Worm (Caenorhabditis elegans) whole organism, late embryonic: ENCODE measurements around the gene bcat-1.
A peak's percentile ranks its signal among the peaks of the same experiment; 100 is the strongest.

ENCODE experiments used
- C08G9.2 ChIP-seq: sonication (generic microtip); optimal IDR thresholded peaks from 2 replicates; lab custom pipeline; 2016; ENCODE audit warnings: mild to moderate bottlenecking, missing genetic modification characterization, moderate library complexity, missing compliant biosample characterization
- F13H6.1 ChIP-seq: sonication (generic microtip); optimal IDR thresholded peaks from 2 replicates; lab custom pipeline; 2016; ENCODE audit warnings: missing genetic modification characterization, missing compliant biosample characterization
- ahr-1 ChIP-seq: sonication (generic microtip); optimal IDR thresholded peaks from 2 replicates; lab custom pipeline; 2016; ENCODE audit warnings: missing genetic modification characterization, missing compliant biosample characterization
- ama-1 ChIP-seq: fragments of 150-350 bp; optimal IDR thresholded peaks from 2 replicates; lab custom pipeline; 2014
- ceh-18 ChIP-seq: sonication (generic microtip); optimal IDR thresholded peaks from 2 replicates; lab custom pipeline; 2016; ENCODE audit warnings: missing genetic modification characterization, missing compliant biosample characterization
- ceh-19 ChIP-seq: fragments of 200-800 bp; sonication (Bioruptor generic); optimal IDR thresholded peaks from 2 replicates; lab custom pipeline; 2018; ENCODE audit warnings: mild to moderate bottlenecking, missing genetic modification characterization, missing compliant biosample characterization
- ceh-2 ChIP-seq: sonication (generic microtip); optimal IDR thresholded peaks from 2 replicates; lab custom pipeline; 2016; ENCODE audit warnings: missing genotype, missing genetic modification characterization, missing compliant biosample characterization
- ceh-24 ChIP-seq: sonication (generic microtip); optimal IDR thresholded peaks from 2 replicates; lab custom pipeline; 2016; ENCODE audit warnings: mild to moderate bottlenecking, missing genetic modification characterization, missing compliant biosample characterization
- ceh-30 ChIP-seq: fragments of 150-350 bp; optimal IDR thresholded peaks from 2 replicates; lab custom pipeline; 2014; ENCODE audit warnings: missing biosample characterization, missing genetic modification characterization
- ceh-31 ChIP-seq: sonication (generic microtip); optimal IDR thresholded peaks from 2 replicates; lab custom pipeline; 2016; ENCODE audit warnings: missing genetic modification characterization, missing compliant biosample characterization
- ceh-48 ChIP-seq: sonication (generic microtip); optimal IDR thresholded peaks from 2 replicates; lab custom pipeline; 2016; ENCODE audit warnings: missing genetic modification characterization, inconsistent platforms, missing compliant biosample characterization
- ceh-6 ChIP-seq: fragments of 200-800 bp; sonication (Bioruptor generic); optimal IDR thresholded peaks from 2 replicates; lab custom pipeline; 2018; ENCODE audit warnings: mild to moderate bottlenecking, missing genetic modification characterization, missing compliant biosample characterization
- ceh-9 ChIP-seq: sonication (generic microtip); optimal IDR thresholded peaks from 2 replicates; lab custom pipeline; 2016; ENCODE audit warnings: mild to moderate bottlenecking, missing genetic modification characterization, inconsistent platforms, missing compliant biosample characterization
- dmd-4 ChIP-seq: sonication (generic microtip); optimal IDR thresholded peaks from 2 replicates; lab custom pipeline; 2016; ENCODE audit warnings: borderline replicate concordance, missing genetic modification characterization, missing compliant biosample characterization
- dve-1 ChIP-seq: sonication (generic microtip); optimal IDR thresholded peaks from 2 replicates; lab custom pipeline; 2017; ENCODE audit warnings: antibody characterized with exemption, mild to moderate bottlenecking, missing genetic modification characterization, missing compliant biosample characterization
- elt-2 ChIP-seq: sonication (generic microtip); optimal IDR thresholded peaks from 2 replicates; lab custom pipeline; 2016; ENCODE audit warnings: missing genetic modification reagents, missing genetic modification characterization, missing compliant biosample characterization
- elt-4 ChIP-seq: sonication (generic microtip); optimal IDR thresholded peaks from 2 replicates; lab custom pipeline; 2016; ENCODE audit warnings: missing genetic modification characterization, missing compliant biosample characterization
- fax-1 ChIP-seq: sonication (generic microtip); optimal IDR thresholded peaks from 2 replicates; lab custom pipeline; 2016; ENCODE audit warnings: missing genotype, missing genetic modification characterization, missing compliant biosample characterization
- fkh-10 ChIP-seq: fragments of 150-350 bp; optimal IDR thresholded peaks from 2 replicates; lab custom pipeline; 2014; ENCODE audit warnings: missing biosample characterization, missing genetic modification reagents, missing genetic modification characterization
- fkh-6 ChIP-seq: sonication (generic microtip); optimal IDR thresholded peaks from 2 replicates; lab custom pipeline; 2016; ENCODE audit warnings: missing genetic modification characterization, missing compliant biosample characterization
- gmeb-2 ChIP-seq: sonication (generic microtip); optimal IDR thresholded peaks from 2 replicates; lab custom pipeline; 2016; ENCODE audit warnings: missing genetic modification characterization, inconsistent platforms, missing compliant biosample characterization
- hlh-13 ChIP-seq: fragments of 200-800 bp; sonication (Bioruptor generic); optimal IDR thresholded peaks from 2 replicates; lab custom pipeline; 2018; ENCODE audit warnings: mild to moderate bottlenecking, missing genetic modification characterization, missing compliant biosample characterization
- hlh-15 ChIP-seq: sonication (generic microtip); optimal IDR thresholded peaks from 2 replicates; lab custom pipeline; 2016; ENCODE audit warnings: missing genetic modification characterization, missing compliant biosample characterization
- hlh-6 ChIP-seq: sonication (generic microtip); optimal IDR thresholded peaks from 2 replicates; lab custom pipeline; 2016; ENCODE audit warnings: missing genotype, missing genetic modification characterization, missing compliant biosample characterization
- hlh-8 ChIP-seq: sonication (generic microtip); optimal IDR thresholded peaks from 2 replicates; lab custom pipeline; 2016; ENCODE audit warnings: missing genotype, missing genetic modification characterization, missing compliant biosample characterization
- lim-6 ChIP-seq: sonication (generic microtip); optimal IDR thresholded peaks from 2 replicates; lab custom pipeline; 2016; ENCODE audit warnings: missing genetic modification characterization, missing compliant biosample characterization
- lin-11 ChIP-seq: fragments of 200-800 bp; sonication (Bioruptor generic); optimal IDR thresholded peaks from 2 replicates; lab custom pipeline; 2018; ENCODE audit warnings: mild to moderate bottlenecking, missing genetic modification characterization, missing compliant biosample characterization
- mec-3 ChIP-seq: sonication (generic microtip); optimal IDR thresholded peaks from 2 replicates; lab custom pipeline; 2016; ENCODE audit warnings: borderline replicate concordance, missing genetic modification characterization, missing compliant biosample characterization
- nfya-1 ChIP-seq: sonication (generic microtip); optimal IDR thresholded peaks from 2 replicates; lab custom pipeline; 2017; ENCODE audit warnings: missing genetic modification characterization, mild to moderate bottlenecking, missing compliant biosample characterization, antibody characterized with exemption, moderate library complexity
- npax-4 ChIP-seq: sonication (generic microtip); optimal IDR thresholded peaks from 2 replicates; lab custom pipeline; 2016; ENCODE audit warnings: missing genetic modification characterization, missing compliant biosample characterization
- odd-2 ChIP-seq: sonication (generic microtip); optimal IDR thresholded peaks from 2 replicates; lab custom pipeline; 2017; ENCODE audit warnings: antibody characterized with exemption, mild to moderate bottlenecking, missing genetic modification characterization, missing compliant biosample characterization
- pag-3 ChIP-seq: sonication (generic microtip); optimal IDR thresholded peaks from 2 replicates; lab custom pipeline; 2016; ENCODE audit warnings: missing compliant biosample characterization, missing genetic modification characterization, borderline replicate concordance
- pax-1 ChIP-seq: fragments of 150-350 bp; optimal IDR thresholded peaks from 2 replicates; lab custom pipeline; 2014; ENCODE audit warnings: missing biosample characterization, missing genetic modification characterization
- pha-4 ChIP-seq: fragments of 150-350 bp; optimal IDR thresholded peaks from 2 replicates; lab custom pipeline; 2018; ENCODE audit warnings: missing biosample characterization, missing genetic modification reagents, missing genetic modification characterization
- pqm-1 ChIP-seq: sonication (generic microtip); optimal IDR thresholded peaks from 2 replicates; lab custom pipeline; 2016; ENCODE audit warnings: missing genetic modification characterization, missing compliant biosample characterization
- ref-2 ChIP-seq: sonication (generic microtip); optimal IDR thresholded peaks from 2 replicates; lab custom pipeline; 2016; ENCODE audit warnings: missing genetic modification characterization, missing compliant biosample characterization
- rnt-1 ChIP-seq: sonication (generic microtip); optimal IDR thresholded peaks from 2 replicates; lab custom pipeline; 2016; ENCODE audit warnings: missing genetic modification characterization, missing compliant biosample characterization
- sdc-2 ChIP-seq: sonication (generic microtip); optimal IDR thresholded peaks from 2 replicates; lab custom pipeline; 2016; ENCODE audit warnings: missing genotype, missing genetic modification characterization, missing compliant biosample characterization
- sox-2 ChIP-seq: fragments of 200-800 bp; sonication (Bioruptor generic); IDR thresholded peaks from 2 replicates; pipeline ENCODE4 v1.3.6; 2022; ENCODE audit warnings: missing genetic modification reagents, missing genetic modification characterization, missing compliant biosample characterization
- syd-9 ChIP-seq: sonication (generic microtip); optimal IDR thresholded peaks from 2 replicates; lab custom pipeline; 2016; ENCODE audit warnings: mild to moderate bottlenecking, missing genetic modification characterization, moderate library complexity, missing compliant biosample characterization
- tbx-7 ChIP-seq: sonication (generic microtip); optimal IDR thresholded peaks from 2 replicates; lab custom pipeline; 2016; ENCODE audit warnings: missing genotype, missing genetic modification characterization, missing compliant biosample characterization
- ttx-3 ChIP-seq: sonication (generic microtip); optimal IDR thresholded peaks from 2 replicates; lab custom pipeline; 2016; ENCODE audit warnings: missing genetic modification reagents, missing genetic modification characterization, missing compliant biosample characterization
- unc-42 ChIP-seq: sonication (generic microtip); optimal IDR thresholded peaks from 2 replicates; lab custom pipeline; 2016; ENCODE audit warnings: missing genotype, missing genetic modification characterization, missing compliant biosample characterization
- unc-86 ChIP-seq: sonication (generic microtip); optimal IDR thresholded peaks from 2 replicates; lab custom pipeline; 2016; ENCODE audit warnings: missing genetic modification characterization, missing compliant biosample characterization
- ztf-16 ChIP-seq: sonication (generic microtip); optimal IDR thresholded peaks from 2 replicates; lab custom pipeline; 2017; ENCODE audit warnings: missing genetic modification characterization, missing compliant biosample characterization

The bcat-1 gene

DNA sequence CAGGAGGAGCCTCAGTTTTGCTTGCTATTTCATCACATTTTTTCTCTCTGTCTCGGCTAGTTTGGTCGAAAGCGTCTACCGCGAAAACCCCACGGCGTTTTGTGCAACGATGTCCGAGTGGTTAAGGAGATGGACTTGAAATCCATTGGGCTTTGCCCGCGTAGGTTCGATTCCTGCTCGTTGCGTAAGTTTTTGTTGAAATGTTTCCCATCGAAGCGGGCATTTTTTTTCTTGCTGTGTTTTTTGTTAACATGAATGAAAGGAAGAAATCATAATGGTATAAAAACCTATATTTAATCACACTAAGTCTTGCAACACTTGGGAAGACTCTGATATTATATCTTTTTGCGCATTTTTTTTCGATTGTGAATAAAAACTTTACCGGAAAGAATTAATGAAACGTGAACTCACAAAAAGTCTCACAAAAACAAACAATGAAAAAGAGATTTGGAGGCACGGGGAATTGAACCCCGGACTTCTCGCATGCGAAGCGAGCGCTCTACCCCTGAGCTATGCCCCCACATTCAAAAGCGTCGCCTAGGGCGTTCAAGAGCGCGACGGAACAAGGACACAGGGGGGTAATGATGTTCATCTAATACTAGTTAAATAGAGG is 12.7 kb downstream of the bcat-1 start (continued):
- TF ChIP-seq mec-3 (tag; lab: Kevin White, UChicago) (no peak), nfya-1 (tag; lab: Kevin White, UChicago) (peak; percentile 42), ceh-6 (GFP tag; lab: Kevin White, UChicago) (peak; percentile 50), hlh-8 (tag; lab: Kevin White, UChicago) (no peak), hlh-13 (GFP tag; lab: Kevin White, UChicago) (peak; percentile 63), unc-86 (tag; lab: Kevin White, UChicago) (peak; percentile 82), ceh-48 (peak; percentile 50), gmeb-2 (tag; lab: Kevin White, UChicago) (peak; percentile 76), lin-11 (peak; percentile 69), ceh-24 (tag; lab: Kevin White, UChicago) (peak; percentile 64), unc-42 (tag; lab: Kevin White, UChicago) (no peak), F13H6.1 (peak; percentile 61), ahr-1 (tag; lab: Kevin White, UChicago) (peak; percentile 59), fkh-10 (GFP tag; lab: Kevin White, UChicago) (no peak), elt-2 (tag; lab: Kevin White, UChicago) (peak; percentile 84), ama-1 (lab: Kevin White, UChicago) (no peak), ttx-3 (tag; lab: Kevin White, UChicago) (peak; percentile 75), ztf-16 (tag; lab: Kevin White, UChicago) (peak; percentile 72), pag-3 (no peak), npax-4 (tag; lab: Kevin White, UChicago) (peak; percentile 73), pqm-1 (tag; lab: Kevin White, UChicago) (no peak), dve-1 (tag; lab: Kevin White, UChicago) (peak; percentile 32), ceh-18 (tag; lab: Kevin White, UChicago) (peak; percentile 38), pha-4 (no peak), fax-1 (tag; lab: Kevin White, UChicago) (peak; percentile 52), ref-2 (tag; lab: Kevin White, UChicago) (peak; percentile 81), elt-4 (no peak), odd-2 (tag; lab: Kevin White, UChicago) (no peak), hlh-6 (tag; lab: Kevin White, UChicago) (peak; percentile 80), sdc-2 (tag; lab: Kevin White, UChicago) (peak; percentile 85), syd-9 (peak; percentile 84), sox-2 (GFP tag; lab: Robert Waterston, UW) (peak; percentile 85), lim-6 (tag; lab: Kevin White, UChicago) (no peak), ceh-31 (tag; lab: Kevin White, UChicago) (peak; percentile 53), ceh-2 (tag; lab: Kevin White, UChicago) (peak; percentile 45), ceh-19 (GFP tag; lab: Kevin White, UChicago) (peak; percentile 88), fkh-6 (tag; lab: Kevin White, UChicago) (peak; percentile 85), tbx-7 (tag; lab: Kevin White, UChicago) (peak; percentile 48), ceh-30 (no peak), C08G9.2 (tag; lab: Kevin White, UChicago) (peak; percentile 53), pax-1 (tag; lab: Kevin White, UChicago) (no peak), ceh-9 (tag; lab: Kevin White, UChicago) (no peak), rnt-1 (tag; lab: Kevin White, UChicago) (peak; percentile 52), dmd-4 (tag; lab: Kevin White, UChicago) (peak; percentile 55), hlh-15 (peak; percentile 14)
